3 worm cellular contexts compared by ENCODE assay signal in genomic region chrX:12730075-12730474, ce11.
TF ChIP-seq lines count a peak whose summit lies in the region.

No protein-coding gene starts in this region.

TF ChIP-seq in whole organism, L1 larva, 84 proteins besides CTCF, POLR2A, EP300 and RAD21:
- peak; percentile 19 for TF ChIP-seq nhr-85 (tag; lab: Kevin White, UChicago)
- no peak for TF ChIP-seq swsn-7 (tag; optimal IDR thresholded peaks at IDR 0.05; lab: Kevin White, UChicago)

TF ChIP-seq in whole organism, L4 larva, 104 proteins besides CTCF, POLR2A, EP300 and RAD21:
- TF ChIP-seq duxl-1 (tag; optimal IDR thresholded peaks at IDR 0.05; lab: Kevin White, UChicago; ENCODE audit: poor library complexity), result peak; percentile 27
- TF ChIP-seq ceh-20 (GFP tag; IDR thresholded peaks at IDR 0.05; lab: Robert Waterston, UW), result no peak

TF ChIP-seq in whole organism, late embryonic, 69 proteins besides CTCF, POLR2A, EP300 and RAD21:
- TF ChIP-seq npax-4 (tag; optimal IDR thresholded peaks at IDR 0.05; lab: Kevin White, UChicago) (no peak), pag-3 (tag; optimal IDR thresholded peaks at IDR 0.05; lab: Kevin White, UChicago; ENCODE audit: borderline replicate concordance) (no peak), elt-2 (tag; optimal IDR thresholded peaks at IDR 0.05; lab: Kevin White, UChicago) (peak; percentile 11), ttx-3 (tag; optimal IDR thresholded peaks at IDR 0.05; lab: Kevin White, UChicago) (no peak), T23F11.4 (GFP tag; optimal IDR thresholded peaks at IDR 0.05; lab: Kevin White, UChicago) (no peak), unc-3 (GFP tag; conservative IDR thresholded peaks at IDR 0.05; lab: Robert Waterston, UW) (no peak), unc-3 (tag; optimal IDR thresholded peaks at IDR 0.05; lab: Kevin White, UChicago) (no peak), hlh-13 (GFP tag; optimal IDR thresholded peaks at IDR 0.05; lab: Kevin White, UChicago) (no peak), sdc-2 (tag; optimal IDR thresholded peaks at IDR 0.05; lab: Kevin White, UChicago) (peak; percentile 96), ceh-22 (tag; optimal IDR thresholded peaks at IDR 0.05; lab: Kevin White, UChicago) (no peak), K09A11.1 (tag; optimal IDR thresholded peaks at IDR 0.05; lab: Kevin White, UChicago; ENCODE audit: insufficient read depth) (no peak)
TF ChIP-seq in whole organism, late embryonic: peak in this region for 2.
